Worm (Caenorhabditis elegans) whole organism, late embryonic: Measurements from ENCODE around the gene feh-1.

Experiments
- ama-1 ChIP-seq: fragments of 150-350 bp; optimal IDR thresholded peaks from 2 replicates; lab custom pipeline; 2014
- pha-2 ChIP-seq: sonication (generic microtip); optimal IDR thresholded peaks from 2 replicates; lab custom pipeline; 2017; ENCODE audit warnings: mild to moderate bottlenecking, missing genetic modification characterization, missing compliant biosample characterization
- pqm-1 ChIP-seq: sonication (generic microtip); optimal IDR thresholded peaks from 2 replicates; lab custom pipeline; 2016; ENCODE audit warnings: missing genetic modification characterization, missing compliant biosample characterization
- ztf-16 ChIP-seq: sonication (generic microtip); optimal IDR thresholded peaks from 2 replicates; lab custom pipeline; 2017; ENCODE audit warnings: missing genetic modification characterization, missing compliant biosample characterization

- TF ChIP-seq ama-1, result no peak
- no peak for TF ChIP-seq pha-2 (tag; lab: Kevin White, UChicago)
- TF ChIP-seq pqm-1 (tag; lab: Kevin White, UChicago), result no peak
- no peak for TF ChIP-seq ztf-16
These were observed 2.7 kb downstream of the feh-1 start for ce11 chrIII:2552382-2552781.
